Fruit fly (Drosophila melanogaster) Kc167 (cell line): ENCODE data around the gene Nthl1.

ENCODE experiments used
- Myc ChIP-seq: fragments of >200 bp; optimal IDR thresholded peaks from 2 replicates; lab custom pipeline; 2017; ENCODE audit warnings: missing external identifiers
- Sin3A ChIP-seq: fragments of >200 bp; optimal IDR thresholded peaks from 2 replicates; lab custom pipeline; 2018; ENCODE audit warnings: missing external identifiers
- h ChIP-seq: fragments of >200 bp; optimal IDR thresholded peaks from 3 replicates; lab custom pipeline; 2018; ENCODE audit warnings: missing external identifiers
- insv ChIP-seq: fragments of >200 bp; optimal IDR thresholded peaks from 3 replicates; lab custom pipeline; 2018; ENCODE audit warnings: missing external identifiers
- psq ChIP-seq: fragments of >200 bp; optimal IDR thresholded peaks from 2 replicates; lab custom pipeline; 2017; ENCODE audit warnings: missing external identifiers
- ttk ChIP-seq: sonication (Bioruptor generic); optimal IDR thresholded peaks from 2 replicates; lab custom pipeline; 2017; ENCODE audit warnings: missing external identifiers

The Nthl1 gene

DNA sequence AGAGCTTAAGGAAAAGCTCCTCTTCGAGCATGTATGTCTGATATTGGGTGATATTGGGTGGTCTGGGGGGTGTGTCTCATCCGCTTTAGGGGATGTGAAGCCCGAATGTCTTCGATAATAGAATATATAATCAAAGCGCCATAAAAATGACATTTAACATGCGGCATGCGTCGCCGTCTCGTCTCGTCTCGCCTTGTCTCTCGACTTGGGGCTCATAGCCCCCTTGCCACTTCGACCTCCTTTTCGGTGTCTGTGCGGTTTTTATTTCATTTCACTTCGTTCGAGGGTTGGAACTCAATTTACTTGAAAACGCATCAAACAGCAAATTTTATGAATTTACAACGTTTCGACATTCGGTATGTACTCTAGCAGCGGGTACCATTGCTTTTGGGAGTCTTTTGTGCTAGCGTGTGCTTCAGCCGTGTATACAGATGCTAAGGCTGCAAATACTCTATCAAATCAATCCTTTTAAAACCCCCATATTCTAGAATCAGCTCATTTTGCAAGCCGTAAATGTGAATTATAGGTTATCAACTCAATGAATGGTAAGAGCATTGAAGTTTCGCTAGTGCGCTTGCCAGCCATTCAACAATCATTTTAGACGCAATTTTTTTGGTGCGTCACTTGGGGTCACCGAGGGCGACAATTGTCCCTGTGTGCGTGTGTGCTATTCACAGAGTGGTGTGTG is 22.9 kb upstream of the Nthl1 start:
- TF ChIP-seq ttk (lab: Kevin White, UChicago) (no peak), h (lab: Kevin White, UChicago) (no peak), Myc (lab: Kevin White, UChicago) (no peak), Sin3A (no peak), insv (no peak), psq (lab: Kevin White, UChicago) (no peak)

DNA sequence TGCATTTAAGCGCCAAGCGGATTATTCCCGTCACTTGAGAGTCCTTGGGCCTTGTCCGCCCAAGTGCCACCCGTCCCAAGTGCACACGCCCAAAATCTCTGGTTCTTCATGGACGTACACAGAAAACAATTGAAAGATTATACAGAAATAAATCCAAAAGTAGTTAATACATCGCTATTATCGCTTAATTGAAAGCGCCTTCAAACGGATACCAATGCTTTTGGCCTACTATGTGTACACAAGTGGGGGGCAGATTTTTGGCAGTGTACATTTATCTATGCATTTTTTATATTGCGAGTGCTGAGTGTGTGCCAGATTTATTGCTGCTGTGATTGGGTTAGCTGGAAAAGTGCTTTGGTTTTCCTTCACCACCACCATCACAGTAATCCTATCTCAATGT is 21.0 kb upstream of the Nthl1 start:
- TF ChIP-seq Myc (lab: Kevin White, UChicago): no peak

DNA sequence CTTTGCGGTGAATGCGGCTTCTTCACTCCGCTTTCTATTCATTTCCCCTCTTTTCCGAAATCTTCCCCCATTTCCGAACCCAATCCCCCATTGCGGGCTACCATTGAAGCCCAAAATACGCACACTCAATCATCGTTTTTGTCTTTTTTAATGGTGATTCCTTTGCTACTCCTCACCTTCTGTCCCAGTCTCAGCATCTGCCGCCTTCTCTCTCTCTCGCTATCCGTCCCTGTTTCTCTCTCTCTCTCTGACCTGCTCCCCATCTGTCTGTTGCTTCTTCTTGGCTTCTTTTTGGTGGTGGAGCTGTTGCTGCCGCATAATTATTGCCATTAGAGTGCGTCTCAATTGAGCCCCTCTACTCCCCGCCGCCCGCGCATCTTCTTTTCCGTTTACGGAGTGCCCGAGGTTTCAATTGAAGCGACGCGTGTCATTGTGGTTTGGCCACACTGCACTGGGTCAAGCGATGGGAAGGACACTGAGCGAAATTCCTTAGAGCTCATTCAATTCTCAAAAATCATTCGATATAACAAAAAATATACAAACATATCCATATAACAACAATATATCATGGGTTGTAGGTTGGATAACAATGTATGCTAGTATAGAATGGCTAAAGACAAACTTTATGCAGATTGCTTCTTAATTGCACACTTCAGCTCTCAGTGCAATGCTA is 17.4 kb upstream of the Nthl1 start:
- no peak for TF ChIP-seq ttk (lab: Kevin White, UChicago)
- TF ChIP-seq insv: no peak
- no peak for TF ChIP-seq psq (lab: Kevin White, UChicago)
- TF ChIP-seq Myc (lab: Kevin White, UChicago): no peak
- TF ChIP-seq Sin3A: no peak
- TF ChIP-seq h (lab: Kevin White, UChicago): no peak

DNA sequence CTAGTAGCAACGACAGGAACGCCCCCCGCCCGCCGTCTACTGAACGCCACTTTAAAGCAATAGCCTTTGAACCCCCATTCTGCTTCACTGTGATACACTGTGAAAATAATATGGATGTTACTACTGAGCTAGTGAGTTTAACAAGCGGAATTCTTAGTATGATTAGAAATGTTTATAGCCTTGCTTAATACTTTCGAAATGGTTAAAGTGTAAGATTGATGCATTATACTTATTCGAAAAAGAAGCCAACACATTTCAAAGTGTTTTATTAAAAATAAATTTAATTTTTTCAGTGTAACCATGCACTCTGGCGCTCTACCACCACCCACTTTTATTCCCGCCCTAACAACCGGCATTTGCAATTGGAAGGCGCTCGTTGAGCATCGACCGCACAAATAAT is 16.7 kb upstream of the Nthl1 start:
- TF ChIP-seq insv (no peak), psq (lab: Kevin White, UChicago) (no peak), ttk (lab: Kevin White, UChicago) (no peak), Myc (lab: Kevin White, UChicago) (no peak), Sin3A (no peak), h (lab: Kevin White, UChicago) (no peak)

DNA sequence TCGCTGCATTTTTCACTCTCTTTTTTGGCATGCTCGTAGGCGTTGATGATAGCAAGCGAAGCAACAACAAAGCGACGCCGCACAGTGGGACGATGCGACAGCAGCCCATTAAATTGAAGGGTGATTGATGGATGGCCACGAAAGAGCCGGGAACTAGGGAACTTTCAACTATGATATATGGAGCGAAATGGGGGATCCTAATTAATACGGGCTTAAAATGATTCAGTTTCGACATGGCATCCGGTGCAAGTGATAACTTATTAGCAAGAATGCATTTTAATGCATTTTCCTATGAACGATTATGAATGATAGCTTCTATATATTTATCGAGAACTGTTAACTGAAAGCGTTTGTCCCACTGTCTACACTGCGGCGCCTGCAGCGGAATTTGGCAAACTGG is 15.5 kb upstream of the Nthl1 start:
- TF ChIP-seq Myc (lab: Kevin White, UChicago): no peak
- no peak for TF ChIP-seq insv
- TF ChIP-seq ttk (lab: Kevin White, UChicago): no peak

- TF ChIP-seq Sin3A (no peak), ttk (lab: Kevin White, UChicago) (no peak), psq (lab: Kevin White, UChicago) (no peak), insv (no peak), h (lab: Kevin White, UChicago) (no peak), Myc (lab: Kevin White, UChicago) (no peak)
These were observed 14.7 kb upstream of the Nthl1 start for dm6 chr2L:20942206-20942863.

DNA sequence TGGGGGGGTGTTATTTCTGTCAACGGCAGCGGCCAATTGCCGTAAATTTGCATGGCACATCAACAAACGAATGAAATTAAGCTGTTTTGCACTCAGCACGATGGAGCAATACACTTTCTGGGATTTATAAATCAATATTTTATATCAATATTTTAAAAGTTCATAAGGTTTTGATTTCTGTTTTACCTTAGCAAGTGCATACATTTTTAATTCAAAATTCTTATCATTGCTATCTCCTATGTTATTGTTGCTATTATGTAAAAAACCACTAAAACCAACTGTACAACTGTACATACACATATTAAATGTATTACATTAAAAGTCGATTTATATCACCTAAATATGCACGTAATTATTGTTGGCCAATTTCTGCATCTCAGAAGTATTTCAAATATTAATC is 13.1 kb upstream of the Nthl1 start:
- TF ChIP-seq Myc (lab: Kevin White, UChicago) (no peak), psq (lab: Kevin White, UChicago) (no peak)

DNA sequence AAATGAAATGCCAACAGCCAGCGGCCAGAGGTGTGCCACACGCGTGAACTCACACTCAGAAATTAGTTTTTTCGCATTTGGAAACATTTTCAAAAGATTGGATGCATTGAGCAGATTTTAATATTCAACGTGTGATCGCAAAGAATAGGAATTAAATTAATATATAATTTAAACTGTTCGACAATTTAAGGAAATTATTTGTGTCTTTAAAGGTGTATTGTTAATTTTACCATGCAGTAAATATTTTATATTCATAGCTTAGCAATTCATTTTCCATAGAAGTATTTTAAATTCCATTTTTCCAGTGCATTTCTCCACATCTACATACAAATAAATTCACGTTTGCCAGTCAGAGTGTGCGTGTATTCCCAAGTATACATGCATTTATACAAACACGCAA is 12.0 kb upstream of the Nthl1 start:
- TF ChIP-seq h (lab: Kevin White, UChicago): no peak
- no peak for TF ChIP-seq Myc (lab: Kevin White, UChicago)
- TF ChIP-seq Sin3A: no peak
- TF ChIP-seq psq (lab: Kevin White, UChicago): no peak
- no peak for TF ChIP-seq ttk (lab: Kevin White, UChicago)
- TF ChIP-seq insv: no peak

- no peak for TF ChIP-seq h (lab: Kevin White, UChicago)
- TF ChIP-seq ttk (lab: Kevin White, UChicago): no peak
- no peak for TF ChIP-seq psq (lab: Kevin White, UChicago)
- no peak for TF ChIP-seq Myc (lab: Kevin White, UChicago)
- no peak for TF ChIP-seq insv
- no peak for TF ChIP-seq Sin3A
These were observed 9.7 kb upstream of the Nthl1 start for dm6 chr2L:20937395-20937794.

- TF ChIP-seq Myc (lab: Kevin White, UChicago): no peak
- no peak for TF ChIP-seq insv
- no peak for TF ChIP-seq ttk (lab: Kevin White, UChicago)
- no peak for TF ChIP-seq h (lab: Kevin White, UChicago)
- TF ChIP-seq Sin3A: no peak
- TF ChIP-seq psq (lab: Kevin White, UChicago): no peak
These were observed 8.8 kb upstream of the Nthl1 start for dm6 chr2L:20936420-20936819.

DNA sequence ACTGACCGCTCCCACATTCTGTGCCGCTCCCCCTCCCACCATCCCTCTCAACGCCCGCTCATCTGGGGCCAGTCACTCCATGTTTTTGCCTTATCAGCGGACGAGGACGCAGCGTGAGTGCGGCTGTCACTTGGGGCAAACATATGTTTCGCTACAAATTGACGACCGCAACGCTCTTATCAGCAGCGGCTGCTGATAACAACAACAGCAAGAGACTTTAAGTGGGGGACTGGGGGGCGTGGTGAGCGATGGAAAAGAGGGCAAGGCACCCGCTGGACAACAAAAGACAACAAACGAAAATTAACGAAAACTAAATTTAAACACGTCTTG is 8.4 kb upstream of the Nthl1 start:
- TF ChIP-seq Sin3A (no peak), insv (no peak), Myc (lab: Kevin White, UChicago) (no peak), h (lab: Kevin White, UChicago) (no peak), psq (lab: Kevin White, UChicago) (no peak), ttk (lab: Kevin White, UChicago) (no peak)

- TF ChIP-seq h (lab: Kevin White, UChicago) (no peak), insv (no peak), psq (lab: Kevin White, UChicago) (no peak), Sin3A (no peak), Myc (lab: Kevin White, UChicago) (no peak), ttk (lab: Kevin White, UChicago) (no peak)
These were observed 7.8 kb upstream of the Nthl1 start for dm6 chr2L:20935338-20936060.
